Worm (Caenorhabditis elegans) whole organism, L1 larva: Measurements from ENCODE around the gene pqn-27.
A peak's percentile ranks its signal among the peaks of the same experiment; 100 is the strongest.

ENCODE experiments used
- C04F5.9 ChIP-seq: sonication (generic microtip); optimal IDR thresholded peaks from 2 replicates; lab custom pipeline; 2016; ENCODE audit warnings: missing genetic modification characterization, missing compliant biosample characterization
- aha-1 ChIP-seq: fragments of 150-350 bp; optimal IDR thresholded peaks from 2 replicates; lab custom pipeline; 2014; ENCODE audit warnings: missing biosample characterization, missing genetic modification characterization
- fos-1 ChIP-seq: fragments of 150-350 bp; optimal IDR thresholded peaks from 2 replicates; lab custom pipeline; 2014; ENCODE audit warnings: missing biosample characterization, missing genetic modification characterization
- nhr-11 ChIP-seq: fragments of 150-350 bp; optimal IDR thresholded peaks from 2 replicates; lab custom pipeline; 2014; ENCODE audit warnings: missing biosample characterization, missing genetic modification characterization
- sptf-1 ChIP-seq: fragments of 150-350 bp; optimal IDR thresholded peaks from 2 replicates; lab custom pipeline; 2014; ENCODE audit warnings: missing biosample characterization, missing genetic modification characterization
- tbx-2 ChIP-seq: sonication (generic microtip); optimal IDR thresholded peaks from 2 replicates; lab custom pipeline; 2016; ENCODE audit warnings: missing genetic modification characterization, missing compliant biosample characterization
- ztf-11 ChIP-seq, 2 experiments: sonication (generic microtip); optimal IDR thresholded peaks; 2 replicates each; lab custom pipeline; 2016 to 2017; ENCODE audit warnings: missing genetic modification characterization in 2 of 2, missing biosample characterization in 1 of 2, missing compliant biosample characterization in 1 of 2

DNA sequence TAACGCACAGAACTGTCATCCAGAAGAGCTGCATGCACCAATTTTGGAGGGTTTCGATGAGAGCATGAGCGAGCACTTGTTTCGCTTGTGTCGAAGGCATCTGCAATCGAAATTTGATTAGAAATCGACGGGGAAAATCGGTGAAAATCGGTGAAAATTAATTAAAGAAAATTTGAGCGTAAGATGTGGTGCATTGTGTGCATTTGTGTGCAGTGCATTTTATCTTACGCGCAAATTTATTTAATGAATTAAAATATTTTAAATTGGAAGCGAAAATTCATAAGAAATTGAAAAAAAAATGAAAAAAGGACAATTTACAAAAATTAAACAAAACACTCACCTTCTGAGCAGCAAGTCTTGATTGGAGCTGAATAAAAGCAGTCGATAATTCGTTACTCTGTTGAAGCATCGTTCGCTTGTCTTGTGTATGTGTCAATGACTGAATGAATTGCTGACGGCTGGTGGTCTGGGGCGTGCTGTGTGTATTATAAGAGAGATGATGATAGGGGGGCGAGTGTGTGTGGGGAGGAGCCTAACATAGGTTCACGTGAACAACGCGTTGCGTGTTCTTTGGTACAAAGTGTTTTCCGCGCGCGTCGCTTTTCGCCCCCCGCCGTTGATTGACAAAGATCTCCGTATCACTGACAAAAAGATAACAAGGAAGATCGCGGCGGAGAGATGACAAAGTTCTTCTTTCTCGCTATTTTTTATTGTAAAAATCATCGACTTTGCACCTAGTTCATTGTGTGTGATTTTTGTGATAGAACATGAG is 1.3 kb upstream of the pqn-27 start:
- TF ChIP-seq aha-1 (tag; lab: Kevin White, UChicago) (no peak), tbx-2 (tag; lab: Kevin White, UChicago) (peak; percentile 81), nhr-11 (tag; lab: Kevin White, UChicago) (peak; percentile 24), C04F5.9 (tag; lab: Kevin White, UChicago) (peak; percentile 13), sptf-1 (tag; lab: Kevin White, UChicago) (no peak), ztf-11 (tag; optimal IDR thresholded peaks at IDR 0.05; lab: Kevin White, UChicago) (no peak), fos-1 (tag; lab: Kevin White, UChicago) (peak; percentile 41)
